Fruit fly (Drosophila melanogaster) S2 (cell line): ENCODE measurements around the gene CG9117.

Experiments used
- CG8478 ChIP-seq: fragments of >200 bp; optimal IDR thresholded peaks from 2 replicates; lab custom pipeline; 2018
- CTCF ChIP-seq, 2 experiments: fragments of >200 bp; optimal IDR thresholded peaks; 2 replicates each; lab custom pipeline; 2018

The CG9117 gene

DNA sequence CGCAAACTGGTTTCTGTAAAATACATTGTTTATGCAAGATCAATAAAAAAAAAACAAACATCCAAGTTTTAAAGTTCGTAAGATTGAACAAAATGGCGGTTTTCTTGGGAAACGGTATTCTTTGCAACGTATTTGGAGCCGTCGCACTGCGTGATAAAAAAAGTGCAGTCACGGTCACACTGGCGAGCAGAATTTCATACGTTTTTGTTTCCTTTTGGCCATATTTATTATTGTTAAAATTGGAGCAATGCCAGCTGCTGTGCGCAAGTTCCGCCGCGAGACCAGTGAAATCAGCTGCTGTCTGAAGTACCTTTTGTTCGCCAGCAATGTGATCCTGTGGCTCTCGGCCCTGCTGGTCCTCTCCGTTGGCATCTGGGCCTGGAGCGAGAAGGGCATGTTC is 37.6 kb downstream of the CG9117 start, which contains the start of gene Tsp26A:
Gene Tsp26A, plus strand, starts transcription at position 164 of the 400 bp plus-strand sequence.
- TF ChIP-seq CTCF (optimal IDR thresholded peaks at IDR 0.05; lab: Kevin White, UChicago) (no peak), CG8478 (lab: Kevin White, UChicago) (no peak)

DNA sequence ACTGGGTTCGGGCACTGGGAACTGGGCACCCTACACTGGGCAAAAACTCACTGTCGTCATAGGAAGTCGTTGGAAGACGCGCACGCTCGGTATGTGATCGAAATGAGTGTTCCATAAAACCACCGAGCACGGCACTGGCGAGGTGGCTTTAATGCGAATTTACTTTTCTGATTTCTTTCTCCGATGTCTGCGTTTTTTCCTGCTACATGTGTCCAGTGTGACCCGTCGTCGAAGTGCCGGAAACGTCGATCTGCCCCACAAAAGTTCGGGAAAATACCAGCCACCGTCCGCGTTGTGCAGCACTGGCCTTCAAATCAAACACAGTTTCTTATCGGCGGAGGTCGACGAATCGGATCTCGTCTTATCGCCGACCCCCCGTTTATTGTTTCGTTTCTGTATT is 38.5 kb downstream of the CG9117 start, which contains the start of gene Kdm5:
Gene Kdm5, minus strand, starts transcription at position 255 of the 400 bp plus-strand sequence.
- TF ChIP-seq CG8478 (lab: Kevin White, UChicago) (no peak), CTCF (optimal IDR thresholded peaks at IDR 0.05; lab: Kevin White, UChicago) (peak in 1 of 2 experiments; percentile 7)

DNA sequence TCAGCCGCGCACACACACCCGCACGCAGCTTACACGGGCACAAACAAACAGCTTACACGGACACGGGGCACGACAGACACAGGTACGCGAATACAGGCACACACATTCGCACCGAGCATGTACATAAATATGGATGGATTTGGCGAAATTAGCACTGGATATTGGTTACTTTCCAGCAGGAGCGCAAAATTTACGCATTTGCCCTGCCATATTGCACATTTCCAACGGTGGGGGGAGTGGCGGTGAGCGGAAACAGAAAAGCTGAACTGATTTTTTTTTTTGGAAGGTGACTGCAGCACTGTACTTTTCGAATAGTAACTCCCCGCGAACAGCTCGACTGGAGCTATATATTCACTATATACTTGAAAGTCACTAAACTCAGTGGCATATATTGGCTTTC is 39.3 kb downstream of the CG9117 start:
- TF ChIP-seq CG8478 (lab: Kevin White, UChicago) (no peak), CTCF (optimal IDR thresholded peaks at IDR 0.05; lab: Kevin White, UChicago) (no peak)

DNA sequence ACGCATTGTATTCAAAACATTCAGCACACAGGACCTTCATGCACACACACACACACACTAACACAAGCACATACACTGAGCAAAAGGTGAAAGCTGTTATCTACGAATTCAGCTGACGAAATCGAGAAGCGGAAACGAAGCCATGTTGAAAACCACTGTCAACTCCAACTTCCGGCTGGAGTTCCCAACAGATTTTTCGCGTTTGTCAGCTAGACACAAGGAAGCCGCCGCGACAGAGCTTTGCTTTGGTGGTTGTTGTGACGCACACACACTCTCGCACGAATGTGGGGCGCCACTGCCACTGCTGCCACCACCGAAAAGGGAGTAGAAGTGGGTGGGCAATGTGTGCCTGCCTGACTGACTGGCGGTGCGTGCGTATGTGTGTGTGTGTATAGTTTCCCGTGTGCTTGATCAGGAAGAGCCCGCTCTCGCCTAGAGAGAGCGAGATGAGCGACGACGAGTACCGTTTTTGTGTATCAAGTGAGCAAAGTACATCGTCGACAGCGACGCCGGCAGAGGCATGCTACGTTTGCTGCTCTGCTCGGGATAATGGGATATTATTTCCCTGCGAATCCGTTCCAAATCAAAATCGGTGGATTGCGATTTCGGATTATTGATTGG is 40.0 kb downstream of the CG9117 start:
- TF ChIP-seq CG8478 (lab: Kevin White, UChicago) (no peak), CTCF (optimal IDR thresholded peaks at IDR 0.05; lab: Kevin White, UChicago) (no peak)

dm6 chr2L:5990447-5990846 is 47.3 kb downstream of the CG9117 start:
- TF ChIP-seq CG8478 (lab: Kevin White, UChicago): no peak
- no peak for TF ChIP-seq CTCF (optimal IDR thresholded peaks at IDR 0.05; lab: Kevin White, UChicago)

- TF ChIP-seq CG8478 (lab: Kevin White, UChicago) (no peak), CTCF (optimal IDR thresholded peaks at IDR 0.05; lab: Kevin White, UChicago) (no peak)
Measured at dm6 chr2L:5988115-5989092, 49.3 kb downstream of the CG9117 start.
